Worm (Caenorhabditis elegans) whole organism, mixed stage, embryonic: ENCODE results near the gene Y22D7AL.1.

ENCODE experiments used
- M03D4.4 ChIP-seq: sonication (generic microtip); optimal IDR thresholded peaks from 2 replicates; lab custom pipeline; 2017; ENCODE audit warnings: mild to moderate bottlenecking, missing genetic modification characterization, missing compliant biosample characterization
- bed-3 ChIP-seq: fragments of 200-800 bp; sonication (Bioruptor generic); optimal IDR thresholded peaks from 3 replicates; lab custom pipeline; 2018; ENCODE audit warnings: mild to moderate bottlenecking, missing genetic modification characterization, moderate library complexity, missing compliant biosample characterization
- blmp-1 ChIP-seq: fragments of 150-350 bp; optimal IDR thresholded peaks from 2 replicates; lab custom pipeline; 2014; ENCODE audit warnings: missing biosample characterization, missing genetic modification characterization
- ceh-39 ChIP-seq: fragments of 150-350 bp; optimal IDR thresholded peaks from 2 replicates; lab custom pipeline; 2014; ENCODE audit warnings: missing biosample characterization, missing genetic modification characterization
- ceh-43 ChIP-seq: fragments of 200-800 bp; sonication (Bioruptor generic); optimal IDR thresholded peaks from 2 replicates; lab custom pipeline; 2018; ENCODE audit warnings: mild to moderate bottlenecking, missing genetic modification characterization, moderate library complexity, missing compliant biosample characterization
- ceh-83 ChIP-seq: fragments of 200-800 bp; sonication (Bioruptor generic); optimal IDR thresholded peaks from 2 replicates; lab custom pipeline; 2018; ENCODE audit warnings: mild to moderate bottlenecking, missing genetic modification characterization, missing compliant biosample characterization
- cnd-1 ChIP-seq: fragments of 200-800 bp; sonication (Bioruptor generic); optimal IDR thresholded peaks from 2 replicates; lab custom pipeline; 2018; ENCODE audit warnings: mild to moderate bottlenecking, missing genetic modification characterization, missing compliant biosample characterization
- drap-1 ChIP-seq: fragments of 200-800 bp; sonication (Bioruptor generic); optimal IDR thresholded peaks from 3 replicates; lab custom pipeline; 2018; ENCODE audit warnings: mild to moderate bottlenecking, missing genetic modification characterization, missing compliant biosample characterization
- elt-3 ChIP-seq: fragments of 150-350 bp; optimal IDR thresholded peaks from 2 replicates; lab custom pipeline; 2014; ENCODE audit warnings: missing biosample characterization, missing genetic modification characterization
- flh-1 ChIP-seq: fragments of 200-800 bp; sonication (Bioruptor generic); optimal IDR thresholded peaks from 2 replicates; lab custom pipeline; 2018; ENCODE audit warnings: mild to moderate bottlenecking, missing genetic modification characterization, moderate library complexity, missing compliant biosample characterization
- ham-2 ChIP-seq: fragments of 200-800 bp; sonication (Bioruptor generic); optimal IDR thresholded peaks from 2 replicates; lab custom pipeline; 2018; ENCODE audit warnings: mild to moderate bottlenecking, missing genetic modification characterization, missing compliant biosample characterization
- lin-13 ChIP-seq: fragments of 150-350 bp; optimal IDR thresholded peaks from 2 replicates; lab custom pipeline; 2014; ENCODE audit warnings: missing biosample characterization, missing genetic modification characterization
- lin-32 ChIP-seq: fragments of 200-800 bp; sonication (Bioruptor generic); optimal IDR thresholded peaks from 2 replicates; lab custom pipeline; 2018; ENCODE audit warnings: mild to moderate bottlenecking, missing genetic modification characterization, missing compliant biosample characterization
- lsy-2 ChIP-seq: fragments of 150-350 bp; optimal IDR thresholded peaks from 2 replicates; lab custom pipeline; 2014; ENCODE audit warnings: missing biosample characterization, missing genetic modification characterization
- mab-5 ChIP-seq: fragments of 150-350 bp; optimal IDR thresholded peaks from 2 replicates; lab custom pipeline; 2014; ENCODE audit warnings: missing biosample characterization, missing genetic modification characterization
- mep-1 ChIP-seq: fragments of 150-350 bp; optimal IDR thresholded peaks from 2 replicates; lab custom pipeline; 2017; ENCODE audit warnings: missing biosample characterization, missing genetic modification reagents, missing genetic modification characterization, inconsistent platforms
- mls-2 ChIP-seq: sonication (generic microtip); optimal IDR thresholded peaks from 2 replicates; lab custom pipeline; 2016; ENCODE audit warnings: mild to moderate bottlenecking, missing genetic modification characterization, moderate library complexity, missing compliant biosample characterization
- nhr-12 ChIP-seq: fragments of 150-350 bp; optimal IDR thresholded peaks from 2 replicates; lab custom pipeline; 2014; ENCODE audit warnings: missing biosample characterization, missing genetic modification characterization
- nhr-2 ChIP-seq: fragments of 150-350 bp; optimal IDR thresholded peaks from 2 replicates; lab custom pipeline; 2014; ENCODE audit warnings: missing biosample characterization, missing genetic modification characterization
- nhr-237 ChIP-seq: fragments of 150-350 bp; optimal IDR thresholded peaks from 2 replicates; lab custom pipeline; 2014; ENCODE audit warnings: missing biosample characterization, missing genetic modification characterization
- nhr-76 ChIP-seq: sonication (generic microtip); optimal IDR thresholded peaks from 2 replicates; lab custom pipeline; 2017; ENCODE audit warnings: missing biosample characterization, missing genetic modification characterization
- pha-4 ChIP-seq: fragments of 150-350 bp; optimal IDR thresholded peaks from 2 replicates; lab custom pipeline; 2018; ENCODE audit warnings: missing biosample characterization, missing genetic modification reagents, missing genetic modification characterization
- sem-2 ChIP-seq: fragments of 200-800 bp; sonication (Bioruptor generic); optimal IDR thresholded peaks from 2 replicates; lab custom pipeline; 2018; ENCODE audit warnings: mild to moderate bottlenecking, missing genetic modification characterization, missing compliant biosample characterization
- snpc-4 ChIP-seq: fragments of 150-350 bp; optimal IDR thresholded peaks from 2 replicates; lab custom pipeline; 2014; ENCODE audit warnings: missing biosample characterization, missing genetic modification characterization
- sptf-1 ChIP-seq: sonication (generic microtip); optimal IDR thresholded peaks from 2 replicates; lab custom pipeline; 2017; ENCODE audit warnings: mild to moderate bottlenecking, missing genetic modification characterization, moderate library complexity, missing compliant biosample characterization
- tbx-8 ChIP-seq: fragments of 200-800 bp; sonication (Bioruptor generic); optimal IDR thresholded peaks from 2 replicates; lab custom pipeline; 2018; ENCODE audit warnings: mild to moderate bottlenecking, missing genetic modification characterization, moderate library complexity, missing compliant biosample characterization
- unc-120 ChIP-seq: sonication (generic microtip); optimal IDR thresholded peaks from 2 replicates; lab custom pipeline; 2017; ENCODE audit warnings: missing genetic modification characterization, missing compliant biosample characterization; ENCODE audit not compliant: poor library complexity, severe bottlenecking
- unc-39 ChIP-seq: fragments of 150-350 bp; optimal IDR thresholded peaks from 2 replicates; lab custom pipeline; 2014; ENCODE audit warnings: missing biosample characterization, missing genetic modification characterization
- unc-62 ChIP-seq: fragments of 150-350 bp; optimal IDR thresholded peaks from 2 replicates; lab custom pipeline; 2014; ENCODE audit warnings: missing biosample characterization, missing genetic modification reagents, missing genetic modification characterization
- zip-8 ChIP-seq: fragments of 150-350 bp; optimal IDR thresholded peaks from 2 replicates; lab custom pipeline; 2014; ENCODE audit warnings: missing biosample characterization, missing genetic modification characterization
- ztf-11 ChIP-seq: fragments of 150-350 bp; optimal IDR thresholded peaks from 2 replicates; lab custom pipeline; 2014; ENCODE audit warnings: missing biosample characterization, missing genetic modification characterization

Y22D7AL.1 gene

DNA sequence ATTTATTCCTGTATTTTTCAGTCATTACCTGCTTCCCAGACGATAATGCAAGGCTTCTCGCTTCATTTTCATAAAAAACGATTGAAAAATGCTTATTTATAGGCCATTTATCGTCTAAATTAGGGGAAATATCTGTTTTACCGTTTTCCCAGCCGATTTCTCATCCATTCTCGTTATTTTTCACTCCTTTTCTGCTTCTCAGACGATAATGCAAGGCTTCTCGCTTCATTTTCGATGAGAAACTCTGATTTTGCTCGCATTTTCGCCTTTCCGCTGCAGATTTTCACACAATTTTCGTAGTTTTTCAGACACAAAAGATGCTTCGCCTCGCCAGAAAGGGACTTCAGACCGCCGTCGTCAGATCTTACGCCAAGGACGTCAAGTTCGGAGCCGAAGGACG, 32.8 kb upstream of the Y22D7AL.1 start, which contains the start of gene hsp-60:
Gene hsp-60, plus strand, starts transcription at position 301 of the 400 bp plus-strand sequence.
- TF ChIP-seq unc-39 (tag; lab: Kevin White, UChicago) (no peak), M03D4.4 (tag; lab: Kevin White, UChicago) (no peak), zip-8 (tag; lab: Kevin White, UChicago) (no peak), pha-4 (tag; lab: Kevin White, UChicago) (no peak), ceh-83 (GFP tag; lab: Kevin White, UChicago) (no peak), snpc-4 (tag; lab: Kevin White, UChicago) (no peak), flh-1 (GFP tag; lab: Kevin White, UChicago) (no peak), unc-62 (no peak), nhr-76 (tag; lab: Kevin White, UChicago) (no peak), tbx-8 (GFP tag; lab: Kevin White, UChicago) (no peak), lin-32 (GFP tag; lab: Kevin White, UChicago) (no peak)

DNA sequence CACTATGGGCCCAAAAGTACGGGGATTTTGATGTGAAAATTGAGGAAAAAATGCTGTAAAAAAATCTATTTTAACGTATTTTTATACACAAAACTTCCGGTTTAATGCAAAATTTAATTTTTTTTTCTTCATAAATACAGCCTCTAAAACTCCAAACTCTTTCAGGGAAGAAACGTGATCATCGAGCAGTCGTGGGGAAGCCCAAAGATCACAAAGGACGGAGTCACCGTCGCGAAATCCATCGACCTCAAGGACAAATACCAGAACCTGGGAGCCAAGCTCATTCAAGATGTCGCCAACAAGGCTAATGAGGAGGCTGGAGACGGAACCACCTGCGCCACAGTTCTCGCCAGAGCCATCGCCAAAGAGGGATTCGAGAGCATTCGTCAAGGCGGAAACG, 32.4 kb upstream of the Y22D7AL.1 start:
- TF ChIP-seq flh-1 (GFP tag; lab: Kevin White, UChicago), result no peak
- no peak for TF ChIP-seq ceh-43 (GFP tag; lab: Kevin White, UChicago)
- no peak for TF ChIP-seq ceh-83 (GFP tag; lab: Kevin White, UChicago)
- TF ChIP-seq ztf-11 (tag; lab: Kevin White, UChicago), result no peak
- no peak for TF ChIP-seq mep-1
- TF ChIP-seq blmp-1, result no peak
- no peak for TF ChIP-seq mab-5 (tag; lab: Kevin White, UChicago)
- no peak for TF ChIP-seq ceh-39
- no peak for TF ChIP-seq sptf-1 (tag; lab: Kevin White, UChicago)
- TF ChIP-seq unc-120 (tag; lab: Kevin White, UChicago), result no peak
- no peak for TF ChIP-seq sem-2 (GFP tag; lab: Kevin White, UChicago)
- TF ChIP-seq nhr-12, result no peak
- no peak for TF ChIP-seq bed-3 (GFP tag; lab: Kevin White, UChicago)

- no peak for TF ChIP-seq nhr-2 (tag; lab: Kevin White, UChicago)
- no peak for TF ChIP-seq flh-1 (GFP tag; lab: Kevin White, UChicago)
- no peak for TF ChIP-seq ztf-11 (tag; lab: Kevin White, UChicago)
- TF ChIP-seq unc-39 (tag; lab: Kevin White, UChicago), result no peak
- no peak for TF ChIP-seq sptf-1 (tag; lab: Kevin White, UChicago)
- TF ChIP-seq elt-3, result no peak
- TF ChIP-seq mls-2 (tag; lab: Kevin White, UChicago), result no peak
- TF ChIP-seq ceh-43 (GFP tag; lab: Kevin White, UChicago), result no peak
- no peak for TF ChIP-seq mep-1
- TF ChIP-seq ham-2, result no peak
- TF ChIP-seq nhr-76 (tag; lab: Kevin White, UChicago), result no peak
- TF ChIP-seq unc-120 (tag; lab: Kevin White, UChicago), result no peak
- no peak for TF ChIP-seq bed-3 (GFP tag; lab: Kevin White, UChicago)
- no peak for TF ChIP-seq snpc-4 (tag; lab: Kevin White, UChicago)
- TF ChIP-seq, all 35 proteins: peak for 0
Measured at ce11 chrIII:1621330-1621729, 31.0 kb upstream of the Y22D7AL.1 start.

- TF ChIP-seq lsy-2 (tag; lab: Kevin White, UChicago) (no peak), ceh-83 (GFP tag; lab: Kevin White, UChicago) (no peak), sem-2 (GFP tag; lab: Kevin White, UChicago) (no peak), lin-32 (GFP tag; lab: Kevin White, UChicago) (no peak)
Measured at ce11 chrIII:1622329-1622728, 30.0 kb upstream of the Y22D7AL.1 start.

DNA sequence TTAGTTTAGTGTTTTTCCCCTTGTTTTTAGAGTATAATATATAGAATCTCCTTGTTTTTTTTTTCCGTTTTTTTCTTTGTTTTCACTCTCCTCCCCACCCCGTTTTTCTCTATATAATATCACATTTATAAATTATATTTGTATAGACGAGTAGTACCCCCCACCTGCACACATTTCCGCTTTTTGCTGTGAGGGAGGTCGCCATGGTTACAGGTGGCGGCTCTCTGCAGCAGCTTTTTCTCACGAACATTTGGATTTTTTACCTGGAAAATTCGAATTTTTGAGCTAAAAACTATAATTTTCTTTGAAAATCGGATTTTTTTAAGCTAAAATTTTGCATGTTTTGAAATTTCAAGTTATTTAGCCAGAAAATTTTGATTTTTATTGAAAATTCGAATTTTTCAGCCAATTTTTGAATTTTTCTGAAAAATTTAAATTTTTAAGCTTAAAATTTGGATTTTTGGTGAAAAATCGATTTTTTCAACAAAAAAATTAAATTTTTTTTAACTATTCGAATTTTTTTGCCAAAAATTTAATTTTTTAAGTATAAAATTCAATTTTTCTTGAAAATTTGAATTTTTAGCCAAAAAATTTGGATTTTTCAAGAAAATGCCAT, 26.5 kb upstream of the Y22D7AL.1 start:
- TF ChIP-seq flh-1 (GFP tag; lab: Kevin White, UChicago) (no peak), drap-1 (GFP tag; lab: Kevin White, UChicago) (no peak), lsy-2 (tag; lab: Kevin White, UChicago) (no peak), nhr-237 (tag; lab: Kevin White, UChicago) (no peak), nhr-76 (tag; lab: Kevin White, UChicago) (no peak), cnd-1 (tag; lab: Kevin White, UChicago) (no peak), nhr-2 (tag; lab: Kevin White, UChicago) (no peak), mep-1 (no peak), bed-3 (GFP tag; lab: Kevin White, UChicago) (no peak), sem-2 (GFP tag; lab: Kevin White, UChicago) (no peak), ceh-39 (no peak), sptf-1 (tag; lab: Kevin White, UChicago) (no peak), mab-5 (tag; lab: Kevin White, UChicago) (no peak), lin-13 (tag; lab: Kevin White, UChicago) (no peak), ztf-11 (tag; lab: Kevin White, UChicago) (no peak), zip-8 (tag; lab: Kevin White, UChicago) (no peak)
